Fruit fly (Drosophila melanogaster) whole organism, embryonic: ENCODE measurements around the gene iav.

ENCODE experiments used
- Bgb ChIP-seq: fragments of 200-800 bp; sonication (Bioruptor generic); IDR thresholded peaks from 2 replicates; pipeline ENCODE4 v1.3.6; 2022; ENCODE audit warnings: missing biosample characterization, missing genetic modification characterization; ENCODE audit not compliant: partially characterized antibody
- CG10209 ChIP-seq: fragments of 200-800 bp; sonication (Bioruptor generic); optimal IDR thresholded peaks from 3 replicates; lab custom pipeline; 2017; ENCODE audit warnings: missing biosample characterization, mild to moderate bottlenecking, missing genetic modification characterization, missing genetic modification reagents
- CG10267 ChIP-seq: fragments of 200-800 bp; sonication (Bioruptor generic); optimal IDR thresholded peaks from 2 replicates; lab custom pipeline; 2018; ENCODE audit warnings: missing biosample characterization, mild to moderate bottlenecking, missing genetic modification characterization, moderate library complexity
- CG11398 ChIP-seq: fragments of 200-800 bp; sonication (Bioruptor generic); optimal IDR thresholded peaks from 2 replicates; lab custom pipeline; 2016; ENCODE audit warnings: missing biosample characterization, missing genetic modification characterization
- CG12071 ChIP-seq: fragments of 200-800 bp; sonication (Bioruptor generic); optimal IDR thresholded peaks from 3 replicates; lab custom pipeline; 2018; ENCODE audit warnings: missing biosample characterization, mild to moderate bottlenecking, missing genetic modification characterization
- CG12155 ChIP-seq: fragments of 200-800 bp; sonication (Bioruptor generic); optimal IDR thresholded peaks from 3 replicates; lab custom pipeline; 2016; ENCODE audit warnings: missing biosample characterization, missing genetic modification characterization
- CG1233 ChIP-seq: fragments of 200-800 bp; sonication (Bioruptor generic); optimal IDR thresholded peaks from 4 replicates; lab custom pipeline; 2018; ENCODE audit warnings: missing biosample characterization, mild to moderate bottlenecking, missing genetic modification characterization
- CG12659 ChIP-seq: fragments of 200-800 bp; sonication (Bioruptor generic); optimal IDR thresholded peaks from 3 replicates; lab custom pipeline; 2017; ENCODE audit warnings: mild to moderate bottlenecking, missing biosample characterization, missing genetic modification reagents, missing genetic modification characterization
- CG12769 ChIP-seq: fragments of 200-800 bp; sonication (Bioruptor generic); optimal IDR thresholded peaks from 2 replicates; lab custom pipeline; 2019; ENCODE audit warnings: missing biosample characterization, mild to moderate bottlenecking, missing genetic modification characterization, moderate library complexity
- CG13894 ChIP-seq: fragments of 200-800 bp; sonication (Bioruptor generic); optimal IDR thresholded peaks from 3 replicates; lab custom pipeline; 2018; ENCODE audit warnings: missing biosample characterization, mild to moderate bottlenecking, missing genetic modification characterization, moderate library complexity
- CG14014 ChIP-seq: fragments of 200-800 bp; sonication (Bioruptor generic); IDR thresholded peaks from 2 replicates; pipeline ENCODE4 v1.3.6; 2022; ENCODE audit warnings: missing biosample characterization, missing genetic modification characterization
- CG14050 ChIP-seq: fragments of 200-800 bp; sonication (Bioruptor generic); IDR thresholded peaks from 3 replicates; pipeline ENCODE4 v1.3.6; 2022; ENCODE audit warnings: missing biosample characterization, missing genetic modification characterization
- CG14667 ChIP-seq: fragments of 200-800 bp; sonication (Bioruptor generic); IDR thresholded peaks from 2 replicates; pipeline ENCODE4 v1.3.6; 2022; ENCODE audit warnings: missing biosample characterization, missing genetic modification characterization
- CG15479 ChIP-seq: fragments of 200-800 bp; sonication (Bioruptor generic); optimal IDR thresholded peaks from 3 replicates; lab custom pipeline; 2019; ENCODE audit warnings: missing biosample characterization, mild to moderate bottlenecking, missing genetic modification characterization, moderate library complexity
- CG1602 ChIP-seq: fragments of 200-800 bp; sonication (Bioruptor generic); optimal IDR thresholded peaks from 3 replicates; lab custom pipeline; 2016; ENCODE audit warnings: missing biosample characterization, missing genetic modification characterization
- CG17568 ChIP-seq: fragments of 200-800 bp; sonication (Bioruptor generic); optimal IDR thresholded peaks from 2 replicates; lab custom pipeline; 2018; ENCODE audit warnings: missing biosample characterization, mild to moderate bottlenecking, missing genetic modification characterization, moderate library complexity
- CG2120 ChIP-seq: fragments of 200-800 bp; sonication (Bioruptor generic); optimal IDR thresholded peaks from 3 replicates; lab custom pipeline; 2016; ENCODE audit warnings: missing biosample characterization, missing genetic modification characterization
- CG2202 ChIP-seq: fragments of 200-800 bp; sonication (Bioruptor generic); optimal IDR thresholded peaks from 2 replicates; lab custom pipeline; 2018; ENCODE audit warnings: missing biosample characterization, mild to moderate bottlenecking, missing genetic modification characterization
- CG2875 ChIP-seq: fragments of 200-800 bp; sonication (Bioruptor generic); optimal IDR thresholded peaks from 2 replicates; lab custom pipeline; 2017; ENCODE audit warnings: missing biosample characterization, mild to moderate bottlenecking, missing genetic modification characterization, missing genetic modification reagents
- CG30403 ChIP-seq: fragments of 200-800 bp; sonication (Bioruptor generic); optimal IDR thresholded peaks from 3 replicates; lab custom pipeline; 2016; ENCODE audit warnings: missing biosample characterization, missing genetic modification characterization
- CG31365 ChIP-seq: fragments of 200-800 bp; sonication (Bioruptor generic); optimal IDR thresholded peaks from 2 replicates; lab custom pipeline; 2018; ENCODE audit warnings: missing biosample characterization, mild to moderate bottlenecking, missing genetic modification characterization
- CG4360 ChIP-seq: fragments of 200-800 bp; sonication (Bioruptor generic); IDR thresholded peaks from 2 replicates; pipeline ENCODE4 v1.3.6; 2022; ENCODE audit warnings: missing biosample characterization, missing genetic modification characterization
- CG5180 ChIP-seq: fragments of 200-800 bp; sonication (Bioruptor generic); optimal IDR thresholded peaks from 3 replicates; lab custom pipeline; 2017; ENCODE audit warnings: missing biosample characterization, missing genetic modification characterization, mild to moderate bottlenecking, moderate library complexity, missing genetic modification reagents
- CG6272 ChIP-seq: fragments of 200-800 bp; sonication (Bioruptor generic); IDR thresholded peaks from 2 replicates; pipeline ENCODE4 v1.3.6; 2022; ENCODE audit warnings: missing biosample characterization, missing genetic modification characterization
- CG6689 ChIP-seq: fragments of 200-800 bp; sonication (Bioruptor generic); IDR thresholded peaks from 2 replicates; pipeline ENCODE4 v1.3.6; 2022; ENCODE audit warnings: missing biosample characterization, missing genetic modification characterization
- CG8281 ChIP-seq: fragments of 200-800 bp; sonication (Bioruptor generic); optimal IDR thresholded peaks from 2 replicates; lab custom pipeline; 2018; ENCODE audit warnings: missing biosample characterization, mild to moderate bottlenecking, missing genetic modification characterization, moderate library complexity
- CG9817 ChIP-seq: fragments of 200-800 bp; sonication (Bioruptor generic); optimal IDR thresholded peaks from 2 replicates; lab custom pipeline; 2018; ENCODE audit warnings: missing biosample characterization, mild to moderate bottlenecking, missing genetic modification characterization, moderate library complexity
- Hmr ChIP-seq: fragments of 200-800 bp; sonication (Bioruptor generic); optimal IDR thresholded peaks from 3 replicates; lab custom pipeline; 2017; ENCODE audit warnings: mild to moderate bottlenecking, missing biosample characterization, missing genetic modification reagents, missing genetic modification characterization
- Hsf ChIP-seq: fragments of 200-800 bp; sonication (Bioruptor generic); optimal IDR thresholded peaks from 3 replicates; lab custom pipeline; 2016; ENCODE audit warnings: missing biosample characterization, missing genetic modification characterization
- Ptx1 ChIP-seq: fragments of 200-800 bp; sonication (Bioruptor generic); IDR thresholded peaks from 2 replicates; pipeline ENCODE4 v1.3.6; 2022; ENCODE audit warnings: missing biosample characterization, missing genetic modification characterization
- Sox100B ChIP-seq: fragments of 200-800 bp; sonication (Bioruptor generic); optimal IDR thresholded peaks from 3 replicates; lab custom pipeline; 2018; ENCODE audit warnings: missing biosample characterization, mild to moderate bottlenecking, missing genetic modification characterization
- Tbp ChIP-seq: fragments of >200 bp; optimal IDR thresholded peaks from 2 replicates; lab custom pipeline; 2018; ENCODE audit warnings: missing biosample characterization, missing genetic modification characterization
- al ChIP-seq: fragments of 200-800 bp; sonication (Bioruptor generic); IDR thresholded peaks from 2 replicates; pipeline ENCODE4 v1.3.6; 2022; ENCODE audit warnings: missing biosample characterization, missing genetic modification characterization
- bcd ChIP-seq: fragments of 200-800 bp; sonication (Bioruptor generic); optimal IDR thresholded peaks from 2 replicates; lab custom pipeline; 2017; ENCODE audit warnings: missing biosample characterization, mild to moderate bottlenecking, missing genetic modification characterization
- disco-r ChIP-seq: fragments of 200-800 bp; sonication (Bioruptor generic); optimal IDR thresholded peaks from 2 replicates; lab custom pipeline; 2016; ENCODE audit warnings: missing biosample characterization, missing genetic modification characterization
- esg ChIP-seq: fragments of 200-800 bp; sonication (Bioruptor generic); conservative IDR thresholded peaks from 2 replicates; pipeline ENCODE4 v1.3.6; 2022; ENCODE audit warnings: missing biosample characterization, missing genetic modification characterization
- eyg ChIP-seq: fragments of 200-800 bp; sonication (Bioruptor generic); optimal IDR thresholded peaks from 3 replicates; lab custom pipeline; 2016; ENCODE audit warnings: missing biosample characterization, missing genetic modification characterization
- fd102C ChIP-seq: fragments of 200-800 bp; sonication (Bioruptor generic); optimal IDR thresholded peaks from 2 replicates; lab custom pipeline; 2018; ENCODE audit warnings: missing biosample characterization, mild to moderate bottlenecking, missing genetic modification characterization, moderate library complexity
- gsb-n ChIP-seq: fragments of 200-800 bp; sonication (Bioruptor generic); optimal IDR thresholded peaks from 3 replicates; lab custom pipeline; 2018; ENCODE audit warnings: missing biosample characterization, mild to moderate bottlenecking, missing genetic modification characterization
- her ChIP-seq: fragments of 200-800 bp; sonication (Bioruptor generic); optimal IDR thresholded peaks from 2 replicates; lab custom pipeline; 2016; ENCODE audit warnings: missing biosample characterization, missing genetic modification characterization
- pb ChIP-seq: fragments of 200-800 bp; sonication (Bioruptor generic); optimal IDR thresholded peaks from 3 replicates; lab custom pipeline; 2016; ENCODE audit warnings: missing biosample characterization, missing genetic modification characterization
- pho ChIP-seq: fragments of 200-800 bp; sonication (Bioruptor generic); optimal IDR thresholded peaks from 2 replicates; lab custom pipeline; 2016; ENCODE audit warnings: missing biosample characterization, missing genetic modification characterization
- pita ChIP-seq: fragments of 200-800 bp; sonication (Bioruptor generic); optimal IDR thresholded peaks from 2 replicates; lab custom pipeline; 2017; ENCODE audit warnings: missing biosample characterization, mild to moderate bottlenecking, missing genetic modification characterization
- pnt ChIP-seq: fragments of 200-800 bp; sonication (Bioruptor generic); optimal IDR thresholded peaks from 3 replicates; lab custom pipeline; 2016; ENCODE audit warnings: missing biosample characterization, missing genetic modification characterization
- row ChIP-seq: fragments of 200-800 bp; sonication (Bioruptor generic); IDR thresholded peaks from 3 replicates; pipeline ENCODE4 v1.3.6; 2022; ENCODE audit warnings: missing biosample characterization, missing genetic modification characterization
- sisA ChIP-seq: fragments of 200-800 bp; sonication (Bioruptor generic); IDR thresholded peaks from 2 replicates; pipeline ENCODE4 v1.3.6; 2022; ENCODE audit warnings: missing biosample characterization, missing genetic modification characterization
- tna ChIP-seq: fragments of 200-800 bp; sonication (Bioruptor generic); IDR thresholded peaks from 2 replicates; pipeline ENCODE4 v1.3.6; 2022; ENCODE audit warnings: missing biosample characterization, missing genetic modification characterization; ENCODE audit not compliant: partially characterized antibody
- ttk ChIP-seq: fragments of 200-800 bp; sonication (Bioruptor generic); IDR thresholded peaks from 2 replicates; pipeline ENCODE4 v2.1.2; 2022; ENCODE audit warnings: missing biosample characterization, missing genetic modification characterization
- vnd ChIP-seq: fragments of 200-800 bp; sonication (Bioruptor generic); IDR thresholded peaks from 3 replicates; pipeline ENCODE4 v1.3.6; 2022; ENCODE audit warnings: missing biosample characterization, missing genetic modification characterization; ENCODE audit not compliant: partially characterized antibody
- zen2 ChIP-seq: fragments of 200-800 bp; sonication (Bioruptor generic); IDR thresholded peaks from 3 replicates; pipeline ENCODE4 v1.3.6; 2022; ENCODE audit warnings: missing biosample characterization, missing genetic modification characterization; ENCODE audit not compliant: partially characterized antibody

iav gene

dm6 chrX:6863289-6863938 lies 49.6 kb downstream of the iav start, which contains the start of gene CG43736 (continued):
- peak; percentile 86 for TF ChIP-seq her (GFP tag; lab: Kevin White, UChicago)
- TF ChIP-seq vnd (GFP tag; lab: Robert Waterston, UW) = no peak
- peak; percentile 91 for TF ChIP-seq CG12155 (GFP tag; lab: Kevin White, UChicago)
- TF ChIP-seq Hmr (GFP tag; lab: Kevin White, UChicago) = peak; percentile 97
- peak; percentile 87 for TF ChIP-seq eyg (GFP tag; lab: Kevin White, UChicago)
- peak; percentile 76 for TF ChIP-seq CG14667 (GFP tag; lab: Robert Waterston, UW)
- no peak for TF ChIP-seq Bgb
- peak; percentile 97 for TF ChIP-seq CG30403 (GFP tag; lab: Kevin White, UChicago)
- TF ChIP-seq pb (GFP tag; lab: Kevin White, UChicago) = peak; percentile 85
- TF ChIP-seq bcd = peak; percentile 95
- TF ChIP-seq CG4360 = no peak
- TF ChIP-seq CG14014 = peak; percentile 88
- TF ChIP-seq CG9817 = peak; percentile 96
- TF ChIP-seq CG2202 (tag; lab: Kevin White, UChicago) = peak; percentile 83
- TF ChIP-seq tna = no peak
- TF ChIP-seq CG31365 (tag; lab: Kevin White, UChicago) = peak; percentile 84
- no peak for TF ChIP-seq zen2 (GFP tag; lab: Robert Waterston, UW)
- peak; percentile 87 for TF ChIP-seq CG17568 (GFP tag; lab: Kevin White, UChicago)
- peak; percentile 82 for TF ChIP-seq CG5180 (GFP tag; lab: Kevin White, UChicago)
- peak; percentile 92 for TF ChIP-seq CG10267 (tag; lab: Kevin White, UChicago)
- no peak for TF ChIP-seq Tbp (GFP tag; lab: Kevin White, UChicago)
- TF ChIP-seq gsb-n (tag; lab: Kevin White, UChicago) = peak; percentile 89
- peak; percentile 69 for TF ChIP-seq CG6272 (GFP tag; lab: Robert Waterston, UW)
- TF ChIP-seq esg (GFP tag; lab: Robert Waterston, UW) = peak; percentile 87
- peak; percentile 92 for TF ChIP-seq CG13894 (tag; lab: Kevin White, UChicago)
- TF ChIP-seq ttk (GFP tag; lab: Robert Waterston, UW) = peak; percentile 79
- peak; percentile 90 for TF ChIP-seq CG8281 (tag; lab: Kevin White, UChicago)
- TF ChIP-seq Hsf = peak; percentile 94
- peak; percentile 97 for TF ChIP-seq CG12659 (GFP tag; lab: Kevin White, UChicago)
- peak; percentile 90 for TF ChIP-seq pnt (GFP tag; lab: Kevin White, UChicago)
- no peak for TF ChIP-seq pita (GFP tag; lab: Kevin White, UChicago)
- TF ChIP-seq CG12769 (tag; lab: Kevin White, UChicago) = peak; percentile 97
- TF ChIP-seq fd102C = peak; percentile 51
- TF ChIP-seq CG14050 (GFP tag; lab: Robert Waterston, UW) = peak; percentile 78
- TF ChIP-seq CG12071 (GFP tag; lab: Kevin White, UChicago) = peak; percentile 95
- peak; percentile 90 for TF ChIP-seq CG1602
- TF ChIP-seq row (GFP tag; lab: Robert Waterston, UW) = peak; percentile 87
- TF ChIP-seq CG1233 = no peak
- peak; percentile 90 for TF ChIP-seq sisA (GFP tag; lab: Robert Waterston, UW)
- peak; percentile 87 for TF ChIP-seq disco-r (GFP tag; lab: Kevin White, UChicago)
- peak; percentile 97 for TF ChIP-seq CG2120
- no peak for TF ChIP-seq CG15479 (GFP tag; lab: Kevin White, UChicago)
- peak; percentile 91 for TF ChIP-seq CG2875 (GFP tag; lab: Kevin White, UChicago)
- peak; percentile 91 for TF ChIP-seq Ptx1
- TF ChIP-seq CG11398 (GFP tag; lab: Kevin White, UChicago) = peak; percentile 85
- peak; percentile 91 for TF ChIP-seq CG6689 (GFP tag; lab: Robert Waterston, UW)
- TF ChIP-seq pho (GFP tag; lab: Kevin White, UChicago) = peak; percentile 93
- TF ChIP-seq al (GFP tag; lab: Robert Waterston, UW) = peak; percentile 84
- peak; percentile 98 for TF ChIP-seq Sox100B
- TF ChIP-seq CG10209 (GFP tag; lab: Kevin White, UChicago) = peak; percentile 96
